Fruit fly (Drosophila melanogaster) whole organism, embryonic: Measurements from ENCODE around the gene CG13721.

Experiments used
- Abd-B ChIP-seq: fragments of 200-800 bp; sonication (Bioruptor generic); optimal IDR thresholded peaks from 2 replicates; lab custom pipeline; 2018; ENCODE audit warnings: missing biosample characterization, mild to moderate bottlenecking, missing genetic modification characterization, moderate library complexity
- CG11504 ChIP-seq: fragments of 200-800 bp; sonication (Bioruptor generic); optimal IDR thresholded peaks from 3 replicates; lab custom pipeline; 2019; ENCODE audit warnings: missing biosample characterization, mild to moderate bottlenecking, missing genetic modification characterization, moderate library complexity
- CG1832 ChIP-seq: fragments of 200-800 bp; sonication (Bioruptor generic); optimal IDR thresholded peaks from 2 replicates; lab custom pipeline; 2017; ENCODE audit warnings: missing biosample characterization, mild to moderate bottlenecking, missing genetic modification characterization, inconsistent platforms
- CG6654 ChIP-seq: fragments of 200-800 bp; sonication (Bioruptor generic); optimal IDR thresholded peaks from 2 replicates; lab custom pipeline; 2017; ENCODE audit warnings: missing biosample characterization, mild to moderate bottlenecking, missing genetic modification characterization
- CG6854 ChIP-seq: fragments of 200-800 bp; sonication (Bioruptor generic); optimal IDR thresholded peaks from 3 replicates; lab custom pipeline; 2017; ENCODE audit warnings: missing biosample characterization, mild to moderate bottlenecking, missing genetic modification characterization
- MESR4 ChIP-seq: fragments of 200-800 bp; sonication (Bioruptor generic); optimal IDR thresholded peaks from 2 replicates; lab custom pipeline; 2018; ENCODE audit warnings: missing biosample characterization, mild to moderate bottlenecking, missing genetic modification characterization, moderate library complexity
- bsh ChIP-seq, 2 experiments: fragments of 200-800 bp; sonication (Bioruptor generic); optimal IDR thresholded peaks; 2 replicates each; lab custom pipeline; 2017 to 2018; ENCODE audit warnings: mild to moderate bottlenecking in 2 of 2, missing biosample characterization in 2 of 2, missing genetic modification characterization in 2 of 2, moderate library complexity in 1 of 2
- fd64A ChIP-seq: fragments of 200-800 bp; sonication (Bioruptor generic); optimal IDR thresholded peaks from 3 replicates; lab custom pipeline; 2018; ENCODE audit warnings: missing biosample characterization, mild to moderate bottlenecking, missing genetic modification characterization
- tap ChIP-seq: fragments of 200-800 bp; optimal IDR thresholded peaks from 3 replicates; lab custom pipeline; 2019; ENCODE audit warnings: missing biosample characterization, mild to moderate bottlenecking, missing genetic modification characterization, moderate library complexity
- tgo ChIP-seq: fragments of 200-800 bp; sonication (Bioruptor generic); IDR thresholded peaks from 3 replicates; pipeline ENCODE4 v1.3.6; 2022; ENCODE audit warnings: missing biosample characterization, missing genetic modification characterization

DNA sequence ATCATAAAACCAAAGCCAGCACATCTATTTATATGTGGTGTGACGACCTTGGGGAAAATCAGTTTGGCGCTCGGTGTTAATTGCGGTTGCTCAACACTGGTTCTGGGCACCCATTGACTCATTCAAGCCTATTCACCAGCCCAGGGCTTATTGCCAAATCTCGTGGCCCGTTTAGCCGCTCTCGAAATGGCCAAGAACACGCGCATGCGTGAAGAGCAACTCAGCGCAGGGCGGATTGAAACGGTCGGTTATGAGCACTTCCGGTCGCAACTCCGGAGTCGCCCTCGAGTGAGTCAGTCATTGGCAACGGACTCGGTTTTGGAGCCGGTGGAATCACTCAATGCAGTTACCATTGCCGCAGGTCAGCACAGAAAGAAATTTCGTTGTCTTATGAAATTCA lies 8.1 kb downstream of the CG13721 start:
- TF ChIP-seq CG11504 (tag; lab: Kevin White, UChicago) (no peak), CG6854 (GFP tag; lab: Kevin White, UChicago) (no peak), CG6654 (no peak), tap (no peak), tgo (GFP tag; lab: Robert Waterston, UW) (no peak), fd64A (GFP tag; lab: Kevin White, UChicago) (no peak), Abd-B (GFP tag; lab: Kevin White, UChicago) (no peak), bsh (GFP tag; optimal IDR thresholded peaks at IDR 0.05; lab: Kevin White, UChicago) (no peak), CG1832 (GFP tag; lab: Kevin White, UChicago) (no peak), MESR4 (GFP tag; lab: Kevin White, UChicago) (no peak)
